Fruit fly (Drosophila melanogaster) whole organism: ENCODE measurements around the gene CG3222.

Experiments
- CG8478 ChIP-seq: fragments of >200 bp; optimal IDR thresholded peaks from 2 replicates; lab custom pipeline; 2018; ENCODE audit warnings: inconsistent platforms
- Dll ChIP-seq: fragments of >200 bp; optimal IDR thresholded peaks from 2 replicates; lab custom pipeline; 2017
- EcR ChIP-seq, 2 experiments: fragments of >200 bp; optimal IDR thresholded peaks; 2 replicates each; lab custom pipeline; 2017; ENCODE audit warnings: missing biosample characterization in 2 of 2, missing genetic modification characterization in 2 of 2, missing genetic modification reagents in 2 of 2
- pan ChIP-seq: fragments of >200 bp; optimal IDR thresholded peaks from 2 replicates; lab custom pipeline; 2017
- psq ChIP-seq: fragments of >200 bp; optimal IDR thresholded peaks from 2 replicates; lab custom pipeline; 2017
- usp ChIP-seq: fragments of >200 bp; optimal IDR thresholded peaks from 2 replicates; lab custom pipeline; 2017; ENCODE audit warnings: missing biosample characterization, missing genetic modification characterization, mixed read lengths

dm6 chr3L:9598688-9599087 lies at the start of gene CG3222:
- no peak for TF ChIP-seq usp (GFP tag; lab: Kevin White, UChicago)
- TF ChIP-seq psq (lab: Kevin White, UChicago) = no peak
- TF ChIP-seq Dll = no peak
- no peak for TF ChIP-seq CG8478 (lab: Kevin White, UChicago)
- no peak for TF ChIP-seq pan (lab: Kevin White, UChicago)
- TF ChIP-seq EcR (GFP tag; optimal IDR thresholded peaks at IDR 0.05; lab: Kevin White, UChicago) = no peak
